Fruit fly (Drosophila melanogaster) whole organism, wandering third instar larva: Measurements from ENCODE around the gene Pif1A.

Source experiments
- Abd-B ChIP-seq: fragments of >200 bp; optimal IDR thresholded peaks from 2 replicates; lab custom pipeline; 2017; ENCODE audit warnings: missing biosample characterization, missing genetic modification characterization
- CG32264 ChIP-seq: fragments of 200-800 bp; sonication (Bioruptor generic); optimal IDR thresholded peaks from 2 replicates; lab custom pipeline; 2016; ENCODE audit warnings: missing biosample characterization, missing genetic modification characterization
- CG9705 ChIP-seq: fragments of 200-800 bp; sonication (Bioruptor generic); optimal IDR thresholded peaks from 2 replicates; lab custom pipeline; 2018; ENCODE audit warnings: missing biosample characterization, mild to moderate bottlenecking, missing genetic modification characterization
- Myc ChIP-seq: fragments of >200 bp; optimal IDR thresholded peaks from 2 replicates; lab custom pipeline; 2017
- h ChIP-seq: fragments of 200-800 bp; sonication (Bioruptor generic); optimal IDR thresholded peaks from 3 replicates; lab custom pipeline; 2016; ENCODE audit warnings: missing biosample characterization, mild to moderate bottlenecking, missing genetic modification characterization
- pan ChIP-seq: fragments of >200 bp; optimal IDR thresholded peaks from 2 replicates; lab custom pipeline; 2017
- psq ChIP-seq: fragments of 200-800 bp; sonication (Bioruptor generic); optimal IDR thresholded peaks from 3 replicates; lab custom pipeline; 2017; ENCODE audit warnings: missing biosample characterization, mild to moderate bottlenecking, missing genetic modification characterization, moderate library complexity
- sage ChIP-seq: fragments of 200-800 bp; sonication (Bioruptor generic); optimal IDR thresholded peaks from 2 replicates; lab custom pipeline; 2016; ENCODE audit warnings: missing biosample characterization, mild to moderate bottlenecking, missing genetic modification characterization
- usp ChIP-seq: fragments of >200 bp; optimal IDR thresholded peaks from 2 replicates; lab custom pipeline; 2017; ENCODE audit warnings: missing biosample characterization, missing genetic modification characterization

dm6 chr3R:8740118-8740517 lies 60.9 kb downstream of the Pif1A start:
- TF ChIP-seq sage (no peak), CG9705 (no peak), CG32264 (GFP tag; lab: Kevin White, UChicago) (no peak), usp (GFP tag; lab: Kevin White, UChicago) (no peak), pan (no peak), Myc (lab: Kevin White, UChicago) (no peak), Abd-B (GFP tag; lab: Kevin White, UChicago) (no peak), psq (GFP tag; lab: Kevin White, UChicago) (no peak), h (GFP tag; lab: Kevin White, UChicago) (no peak)
